Fruit fly (Drosophila melanogaster) whole organism, pupa: ENCODE measurements around the gene CG15382.

Experiments used
- CG10348 ChIP-seq: fragments of 200-800 bp; sonication (Bioruptor generic); IDR thresholded peaks from 2 replicates; pipeline ENCODE4 v1.3.6; 2022; ENCODE audit warnings: missing biosample characterization, missing genetic modification characterization
- CG12605 ChIP-seq: fragments of 200-800 bp; sonication (Bioruptor generic); IDR thresholded peaks from 2 replicates; pipeline ENCODE4 v1.3.6; 2022; ENCODE audit warnings: missing biosample characterization, missing genetic modification characterization
- CG13204 ChIP-seq: fragments of 200-800 bp; sonication (Bioruptor generic); optimal IDR thresholded peaks from 2 replicates; lab custom pipeline; 2018; ENCODE audit warnings: missing biosample characterization, mild to moderate bottlenecking, missing genetic modification characterization, moderate library complexity
- CG14655 ChIP-seq: fragments of 200-800 bp; sonication (Bioruptor generic); optimal IDR thresholded peaks from 3 replicates; lab custom pipeline; 2017; ENCODE audit warnings: mild to moderate bottlenecking, missing biosample characterization, missing genetic modification reagents, missing genetic modification characterization
- CG15710 ChIP-seq: fragments of 200-800 bp; sonication (Bioruptor generic); optimal IDR thresholded peaks from 2 replicates; lab custom pipeline; 2018; ENCODE audit warnings: missing biosample characterization, mild to moderate bottlenecking, missing genetic modification characterization, moderate library complexity
- CG17806 ChIP-seq: fragments of 200-800 bp; sonication (Bioruptor generic); optimal IDR thresholded peaks from 2 replicates; lab custom pipeline; 2018; ENCODE audit warnings: missing biosample characterization, mild to moderate bottlenecking, missing genetic modification characterization, moderate library complexity
- CG32121 ChIP-seq: fragments of 200-800 bp; sonication (Bioruptor generic); IDR thresholded peaks from 2 replicates; pipeline ENCODE4 v1.3.6; 2022; ENCODE audit warnings: missing biosample characterization, missing genetic modification characterization
- CG34367 ChIP-seq: fragments of 200-800 bp; sonication (Bioruptor generic); optimal IDR thresholded peaks from 2 replicates; lab custom pipeline; 2018; ENCODE audit warnings: missing biosample characterization, mild to moderate bottlenecking, missing genetic modification characterization
- CG4496 ChIP-seq: fragments of 200-800 bp; sonication (Bioruptor generic); IDR thresholded peaks from 3 replicates; pipeline ENCODE4 v1.3.6; 2022; ENCODE audit warnings: missing biosample characterization, missing genetic modification characterization
- CG8159 ChIP-seq: fragments of 200-800 bp; sonication (Bioruptor generic); optimal IDR thresholded peaks from 3 replicates; lab custom pipeline; 2018; ENCODE audit warnings: missing biosample characterization, mild to moderate bottlenecking, missing genetic modification characterization, moderate library complexity
- CG8301 ChIP-seq: fragments of 200-800 bp; sonication (Bioruptor generic); optimal IDR thresholded peaks from 2 replicates; lab custom pipeline; 2018; ENCODE audit warnings: missing biosample characterization, mild to moderate bottlenecking, missing genetic modification characterization
- CG9948 ChIP-seq: fragments of 200-800 bp; sonication (Bioruptor generic); optimal IDR thresholded peaks from 2 replicates; lab custom pipeline; 2018; ENCODE audit warnings: missing biosample characterization, mild to moderate bottlenecking, missing genetic modification characterization, moderate library complexity
- D1 ChIP-seq: fragments of 200-800 bp; sonication (Bioruptor generic); optimal IDR thresholded peaks from 2 replicates; lab custom pipeline; 2018; ENCODE audit warnings: missing biosample characterization, mild to moderate bottlenecking, missing genetic modification characterization, moderate library complexity
- EcR ChIP-seq: fragments of 200-800 bp; sonication (Bioruptor generic); optimal IDR thresholded peaks from 3 replicates; lab custom pipeline; 2019; ENCODE audit warnings: missing biosample characterization, missing genetic modification characterization, mild to moderate bottlenecking, moderate library complexity, missing genetic modification reagents
- Ets98B ChIP-seq: fragments of 200-800 bp; sonication (Bioruptor generic); IDR thresholded peaks from 2 replicates; pipeline ENCODE4 v1.3.6; 2022; ENCODE audit warnings: missing biosample characterization, missing genetic modification characterization
- Pif1A ChIP-seq: fragments of 200-800 bp; sonication (Bioruptor generic); optimal IDR thresholded peaks from 3 replicates; lab custom pipeline; 2016; ENCODE audit warnings: missing biosample characterization, missing genetic modification characterization
- Pif1B ChIP-seq: fragments of 200-800 bp; sonication (Bioruptor generic); optimal IDR thresholded peaks from 3 replicates; lab custom pipeline; 2016; ENCODE audit warnings: missing biosample characterization, missing genetic modification characterization
- Snoo ChIP-seq: fragments of 200-800 bp; sonication (Bioruptor generic); optimal IDR thresholded peaks from 3 replicates; lab custom pipeline; 2017; ENCODE audit warnings: missing biosample characterization, mild to moderate bottlenecking, missing genetic modification characterization, inconsistent platforms
- fd96Ca ChIP-seq: fragments of 200-800 bp; sonication (Bioruptor generic); IDR thresholded peaks from 3 replicates; pipeline ENCODE4 v1.3.6; 2022; ENCODE audit warnings: missing biosample characterization, missing genetic modification characterization
- gl ChIP-seq: fragments of 200-800 bp; sonication (Bioruptor generic); optimal IDR thresholded peaks from 2 replicates; lab custom pipeline; 2018; ENCODE audit warnings: missing biosample characterization, mild to moderate bottlenecking, missing genetic modification characterization
- rn ChIP-seq: fragments of 200-800 bp; sonication (Bioruptor generic); IDR thresholded peaks from 2 replicates; pipeline ENCODE4 v1.3.6; 2022; ENCODE audit warnings: missing biosample characterization, missing genetic modification characterization

Gene CG15382

dm6 chr2L:2168184-2168893 lies 12.8 kb downstream of the CG15382 start:
- no peak for TF ChIP-seq Snoo (tag; lab: Kevin White, UChicago)
- TF ChIP-seq rn (GFP tag; lab: Robert Waterston, UW), result peak; percentile 68
- peak; percentile 43 for TF ChIP-seq gl (tag; lab: Kevin White, UChicago)
- TF ChIP-seq fd96Ca (GFP tag; lab: Robert Waterston, UW), result peak; percentile 94
- TF ChIP-seq Ets98B (GFP tag; lab: Robert Waterston, UW), result peak; percentile 80
- TF ChIP-seq CG32121 (GFP tag; lab: Robert Waterston, UW), result peak; percentile 52
- peak; percentile 63 for TF ChIP-seq CG34367 (tag; lab: Kevin White, UChicago)
- peak; percentile 19 for TF ChIP-seq CG15710 (tag; lab: Kevin White, UChicago)
- peak; percentile 79 for TF ChIP-seq CG9948 (tag; lab: Kevin White, UChicago)
- peak; percentile 81 for TF ChIP-seq CG17806 (tag; lab: Kevin White, UChicago)
- TF ChIP-seq D1 (tag; lab: Kevin White, UChicago), result no peak
- no peak for TF ChIP-seq CG13204
- TF ChIP-seq Pif1A (GFP tag; lab: Kevin White, UChicago), result peak; percentile 71
- TF ChIP-seq CG4496 (GFP tag; lab: Robert Waterston, UW), result peak; percentile 91
- TF ChIP-seq CG10348 (GFP tag; lab: Robert Waterston, UW), result no peak
- no peak for TF ChIP-seq EcR (GFP tag; lab: Kevin White, UChicago)
- TF ChIP-seq Pif1B (GFP tag; lab: Kevin White, UChicago), result peak; percentile 76
- peak; percentile 91 for TF ChIP-seq CG8301
- peak; percentile 46; the same call in 1 of the 2 replicates for TF ChIP-seq CG12605 (GFP tag; lab: Robert Waterston, UW)
- TF ChIP-seq CG14655 (GFP tag; lab: Kevin White, UChicago), result peak; percentile 91
- TF ChIP-seq CG8159 (tag; lab: Kevin White, UChicago), result peak; percentile 73

- no peak for TF ChIP-seq CG17806 (tag; lab: Kevin White, UChicago)
- peak; percentile 69 for TF ChIP-seq CG13204
- TF ChIP-seq CG34367 (tag; lab: Kevin White, UChicago), result no peak
- no peak for TF ChIP-seq rn (GFP tag; lab: Robert Waterston, UW)
- TF ChIP-seq CG14655 (GFP tag; lab: Kevin White, UChicago), result no peak
- TF ChIP-seq EcR (GFP tag; lab: Kevin White, UChicago), result peak; percentile 95
These were observed 13.4 kb downstream of the CG15382 start for dm6 chr2L:2168894-2169456.

dm6 chr2L:2171366-2172078 lies 16.0 kb downstream of the CG15382 start:
- no peak for TF ChIP-seq Pif1B (GFP tag; lab: Kevin White, UChicago)
- TF ChIP-seq CG4496 (GFP tag; lab: Robert Waterston, UW), result no peak
- no peak for TF ChIP-seq CG10348 (GFP tag; lab: Robert Waterston, UW)
- no peak for TF ChIP-seq CG15710 (tag; lab: Kevin White, UChicago)
- TF ChIP-seq Ets98B (GFP tag; lab: Robert Waterston, UW), result no peak
- no peak for TF ChIP-seq CG17806 (tag; lab: Kevin White, UChicago)
- TF ChIP-seq CG12605 (GFP tag; lab: Robert Waterston, UW), result no peak
- no peak for TF ChIP-seq Snoo (tag; lab: Kevin White, UChicago)
- TF ChIP-seq gl (tag; lab: Kevin White, UChicago), result no peak
- TF ChIP-seq CG13204, result no peak

- TF ChIP-seq CG14655 (GFP tag; lab: Kevin White, UChicago) (no peak), CG8301 (no peak), CG8159 (tag; lab: Kevin White, UChicago) (no peak), D1 (tag; lab: Kevin White, UChicago) (no peak)
These were observed 17.0 kb downstream of the CG15382 start for dm6 chr2L:2172460-2173121.

- no peak for TF ChIP-seq CG13204
- no peak for TF ChIP-seq CG10348 (GFP tag; lab: Robert Waterston, UW)
- no peak for TF ChIP-seq CG32121 (GFP tag; lab: Robert Waterston, UW)
- no peak for TF ChIP-seq D1 (tag; lab: Kevin White, UChicago)
- no peak for TF ChIP-seq CG17806 (tag; lab: Kevin White, UChicago)
- no peak for TF ChIP-seq CG9948 (tag; lab: Kevin White, UChicago)
These were observed 17.6 kb downstream of the CG15382 start for dm6 chr2L:2173191-2173590.
